Worm (Caenorhabditis elegans): Measurements from ENCODE around the gene ZK1010.12.

Gene ZK1010.12

ce11 chrIII:12980770-12981169 is 10.3 kb upstream of the ZK1010.12 start, which contains the start of gene ZK1010.4:
Gene ZK1010.4, plus strand, starts transcription at chrIII:12981070.
- TF ChIP-seq ceh-43 (GFP tag; optimal IDR thresholded peaks at IDR 0.05) (no peak), mep-1 (tag; optimal IDR thresholded peaks at IDR 0.05) (no peak), elt-1 (tag; optimal IDR thresholded peaks at IDR 0.05; ENCODE audit: borderline replicate concordance, insufficient read depth) (no peak), nhr-237 (tag; optimal IDR thresholded peaks at IDR 0.05) (no peak)

DNA sequence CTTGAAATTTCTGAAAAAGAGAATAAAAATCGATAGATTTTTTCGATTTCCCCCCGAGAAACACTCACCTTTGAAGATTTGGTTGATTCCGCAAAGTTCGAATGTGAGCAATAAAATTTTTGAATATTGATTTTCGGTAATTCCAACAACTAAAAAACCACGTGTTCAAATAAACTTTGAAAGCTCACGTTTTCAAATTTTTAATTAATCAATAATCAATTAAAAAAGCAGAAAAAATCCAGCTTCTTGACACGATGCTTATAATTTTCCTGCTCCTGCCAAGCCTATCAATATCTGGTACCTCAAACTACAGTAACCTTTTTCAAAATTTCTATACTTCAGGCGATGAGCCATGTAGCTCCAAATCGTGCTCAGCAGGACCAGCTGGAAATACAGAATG is 3.7 kb upstream of the ZK1010.12 start, which contains the start of gene ZK1010.5:
ZK1010.5 (minus strand) TSS at position 101 of the 400 bp plus-strand sequence.
- TF ChIP-seq snpc-4 (tag; optimal IDR thresholded peaks at IDR 0.05) = no peak

DNA sequence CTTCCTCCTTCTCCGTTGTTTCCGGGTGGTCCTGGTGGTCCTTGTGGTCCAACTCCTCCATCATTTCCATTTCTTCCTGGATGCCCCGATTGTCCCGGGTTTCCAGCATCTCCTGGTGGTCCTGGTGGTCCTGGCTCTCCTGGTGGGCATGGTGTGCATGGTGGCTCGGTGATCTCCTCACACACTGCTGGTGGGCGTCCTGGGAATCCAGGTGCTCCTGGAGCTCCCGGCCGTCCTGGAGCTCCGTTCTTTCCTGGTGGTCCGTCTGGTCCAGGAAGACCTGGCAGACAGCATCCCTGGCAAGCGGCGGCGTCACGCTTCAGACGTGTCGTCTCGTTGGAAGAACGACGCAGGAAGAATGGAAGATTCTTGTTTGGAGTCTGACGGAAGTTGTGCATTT is 2.0 kb downstream of the ZK1010.12 start:
- TF ChIP-seq ces-1 (GFP tag; optimal IDR thresholded peaks at IDR 0.05) (no peak), nhr-28 (tag; optimal IDR thresholded peaks at IDR 0.05) (no peak), ztf-11 (tag; optimal IDR thresholded peaks at IDR 0.05) (no peak), snpc-4 (tag; optimal IDR thresholded peaks at IDR 0.05) (no peak), ceh-39 (tag; optimal IDR thresholded peaks at IDR 0.05) (no peak), unc-120 (tag; optimal IDR thresholded peaks at IDR 0.05; ENCODE audit: poor library complexity, severe bottlenecking) (no peak), sem-2 (GFP tag; optimal IDR thresholded peaks at IDR 0.05) (no peak), elt-1 (tag; optimal IDR thresholded peaks at IDR 0.05; ENCODE audit: borderline replicate concordance, insufficient read depth) (no peak), tbx-8 (GFP tag; optimal IDR thresholded peaks at IDR 0.05) (no peak), elt-3 (tag; optimal IDR thresholded peaks at IDR 0.05) (no peak), lin-13 (tag; optimal IDR thresholded peaks at IDR 0.05) (no peak), lsy-2 (tag; optimal IDR thresholded peaks at IDR 0.05) (no peak), bed-3 (GFP tag; optimal IDR thresholded peaks at IDR 0.05) (no peak)

- TF ChIP-seq unc-120 (tag; optimal IDR thresholded peaks at IDR 0.05; ENCODE audit: poor library complexity, severe bottlenecking) (no peak), flh-1 (GFP tag; optimal IDR thresholded peaks at IDR 0.05) (no peak), ham-2 (GFP tag; optimal IDR thresholded peaks at IDR 0.05) (no peak), ceh-39 (tag; optimal IDR thresholded peaks at IDR 0.05) (no peak), ces-1 (GFP tag; optimal IDR thresholded peaks at IDR 0.05) (no peak), nhr-76 (tag; optimal IDR thresholded peaks at IDR 0.05) (no peak), lin-32 (GFP tag; optimal IDR thresholded peaks at IDR 0.05) (no peak), hlh-1 (tag; optimal IDR thresholded peaks at IDR 0.05) (no peak), elt-3 (tag; optimal IDR thresholded peaks at IDR 0.05) (no peak), bed-3 (GFP tag; optimal IDR thresholded peaks at IDR 0.05) (no peak), blmp-1 (tag; optimal IDR thresholded peaks at IDR 0.05) (no peak), ceh-43 (GFP tag; optimal IDR thresholded peaks at IDR 0.05) (no peak), sptf-1 (tag; optimal IDR thresholded peaks at IDR 0.05) (no peak)
Measured at ce11 chrIII:12993607-12994006, 2.5 kb downstream of the ZK1010.12 start, which contains the start of gene col-97. Gene col-97, minus strand, starts transcription at chrIII:12993707.

DNA sequence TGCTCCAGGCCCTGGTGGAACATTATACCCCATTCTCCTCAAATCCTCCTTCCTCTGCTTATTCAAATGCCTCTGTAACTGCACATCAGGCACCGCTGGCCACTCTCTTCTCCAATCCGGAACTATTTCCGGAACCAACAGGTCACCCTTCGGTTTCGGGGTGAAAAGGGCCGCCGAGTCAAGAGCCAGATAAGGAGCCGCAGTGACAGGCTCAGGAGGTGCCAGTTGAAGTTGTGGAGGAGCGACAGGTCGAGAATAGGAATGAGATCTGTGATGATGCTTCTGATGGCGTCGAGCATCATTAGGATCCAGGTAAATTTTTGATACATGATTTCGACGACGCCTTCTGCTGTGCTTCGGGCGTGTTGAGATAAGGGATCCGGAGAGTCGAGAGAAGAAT is 7.2 kb downstream of the ZK1010.12 start:
- TF ChIP-seq drap-1 (GFP tag; optimal IDR thresholded peaks at IDR 0.05) = no peak
- TF ChIP-seq unc-39 (tag; optimal IDR thresholded peaks at IDR 0.05) = no peak
- no peak for TF ChIP-seq unc-120 (tag; optimal IDR thresholded peaks at IDR 0.05; ENCODE audit: poor library complexity, severe bottlenecking)
- TF ChIP-seq nhr-2 (tag; optimal IDR thresholded peaks at IDR 0.05) = no peak
- TF ChIP-seq snpc-4 (tag; optimal IDR thresholded peaks at IDR 0.05) = no peak
- TF ChIP-seq ceh-83 (GFP tag; optimal IDR thresholded peaks at IDR 0.05) = no peak
- no peak for TF ChIP-seq mls-2 (tag; optimal IDR thresholded peaks at IDR 0.05)
- no peak for TF ChIP-seq elt-1 (tag; optimal IDR thresholded peaks at IDR 0.05; ENCODE audit: borderline replicate concordance, insufficient read depth)
- no peak for TF ChIP-seq nhr-76 (tag; optimal IDR thresholded peaks at IDR 0.05)
- no peak for TF ChIP-seq ceh-43 (GFP tag; optimal IDR thresholded peaks at IDR 0.05)
- no peak for TF ChIP-seq blmp-1 (tag; optimal IDR thresholded peaks at IDR 0.05)
- no peak for TF ChIP-seq nhr-28 (tag; optimal IDR thresholded peaks at IDR 0.05)
- TF ChIP-seq lsy-2 (tag; optimal IDR thresholded peaks at IDR 0.05) = no peak
- TF ChIP-seq unc-62 (GFP tag; optimal IDR thresholded peaks at IDR 0.05) = no peak
- TF ChIP-seq zip-8 (tag; optimal IDR thresholded peaks at IDR 0.05) = no peak

DNA sequence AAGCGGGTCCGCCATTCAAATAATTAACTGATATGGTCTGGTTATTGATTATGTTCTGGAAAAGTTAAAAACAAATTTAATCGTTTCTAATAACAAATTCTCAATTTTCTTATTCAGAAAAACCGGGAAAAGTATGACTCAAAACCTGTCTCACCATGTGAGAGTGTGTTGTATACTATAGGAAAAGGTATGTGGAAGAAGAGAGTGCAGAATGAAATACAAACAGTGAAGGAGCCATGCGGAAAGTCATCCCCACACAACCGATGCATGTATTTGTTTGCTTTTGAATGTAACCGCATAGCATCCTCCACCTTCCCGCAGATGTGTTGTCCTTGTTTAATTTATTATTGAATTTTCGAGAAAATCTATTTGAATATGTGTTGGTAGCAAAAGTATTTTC is 9.4 kb downstream of the ZK1010.12 start, which contains the start of gene ZK1010.8:
ZK1010.8 (minus strand) TSS at position 214 of the 400 bp plus-strand sequence.
- peak; percentile 34 for TF ChIP-seq pha-4 (tag; optimal IDR thresholded peaks at IDR 0.05)
- TF ChIP-seq nhr-12 (tag; optimal IDR thresholded peaks at IDR 0.05) = no peak
- TF ChIP-seq nhr-76 (tag; optimal IDR thresholded peaks at IDR 0.05) = no peak

All from whole organism, mixed stage, embryonic.